Fruit fly (Drosophila melanogaster) whole organism: ENCODE data around the gene XNP.

Source experiments
- CG8478 ChIP-seq: fragments of >200 bp; optimal IDR thresholded peaks from 2 replicates; lab custom pipeline; 2018; ENCODE audit warnings: inconsistent platforms
- Dll ChIP-seq: fragments of >200 bp; optimal IDR thresholded peaks from 2 replicates; lab custom pipeline; 2017
- EcR ChIP-seq, 2 experiments: fragments of >200 bp; optimal IDR thresholded peaks; 2 replicates each; lab custom pipeline; 2017; ENCODE audit warnings: missing biosample characterization in 2 of 2, missing genetic modification characterization in 2 of 2, missing genetic modification reagents in 2 of 2
- pan ChIP-seq: fragments of >200 bp; optimal IDR thresholded peaks from 2 replicates; lab custom pipeline; 2017
- psq ChIP-seq: fragments of >200 bp; optimal IDR thresholded peaks from 2 replicates; lab custom pipeline; 2017
- usp ChIP-seq: fragments of >200 bp; optimal IDR thresholded peaks from 2 replicates; lab custom pipeline; 2017; ENCODE audit warnings: missing biosample characterization, missing genetic modification characterization, mixed read lengths

dm6 chr3R:25445546-25446400 lies 36.9 kb downstream of the XNP start:
- TF ChIP-seq Dll (lab: Kevin White, UChicago), result no peak
- no peak for TF ChIP-seq psq (lab: Kevin White, UChicago)
- TF ChIP-seq pan (lab: Kevin White, UChicago), result no peak
- TF ChIP-seq CG8478, result no peak
- TF ChIP-seq EcR (GFP tag; optimal IDR thresholded peaks at IDR 0.05; lab: Kevin White, UChicago), result no peak
- no peak for TF ChIP-seq usp (GFP tag; lab: Kevin White, UChicago)
